ENCODE assay signal across 1 fruit fly cellular context in the genomic region with DNA sequence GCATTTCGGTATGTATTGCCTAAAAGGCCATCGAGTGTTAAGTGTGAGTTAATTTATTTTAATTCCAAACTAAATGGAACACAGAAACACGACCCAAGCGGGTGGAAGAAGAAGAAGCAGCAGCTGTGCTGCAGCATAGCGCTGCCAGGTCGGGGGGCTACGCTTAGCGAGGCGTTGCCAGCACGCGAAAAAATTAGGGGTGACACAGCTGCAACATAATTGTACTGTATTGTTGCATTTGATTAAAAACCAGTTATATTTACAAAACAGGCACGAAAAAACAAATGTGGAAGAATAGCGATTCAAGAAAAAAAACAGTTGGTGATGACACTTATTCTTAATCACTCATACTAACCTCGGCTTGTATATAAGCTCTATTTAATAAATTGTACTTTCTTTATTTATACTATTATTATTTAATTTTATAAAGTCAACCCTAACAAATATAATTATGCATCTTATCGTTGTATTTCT.
A peak's percentile ranks its signal among the peaks of the same experiment; 100 is the strongest.
TF ChIP-seq lines count a peak whose summit lies in the region.

No protein-coding gene starts in this region.

TF ChIP-seq in whole organism, embryonic, 481 proteins besides CTCF, POLR2A, EP300 and RAD21 (continued from another document):
- peak; percentile 74 for TF ChIP-seq slou (GFP tag; optimal IDR thresholded peaks at IDR 0.05; lab: Kevin White, UChicago)
- peak; percentile 70; the same call in 1 of the 2 replicates for TF ChIP-seq klu (GFP tag; IDR thresholded peaks at IDR 0.05; lab: Robert Waterston, UW)
- peak; percentile 82 for TF ChIP-seq sqz (GFP tag; optimal IDR thresholded peaks at IDR 0.05; lab: Kevin White, UChicago)
- TF ChIP-seq CG12236 (GFP tag; optimal IDR thresholded peaks at IDR 0.05; lab: Kevin White, UChicago), result peak; percentile 14
- TF ChIP-seq wek (GFP tag; optimal IDR thresholded peaks at IDR 0.05; lab: Kevin White, UChicago), result no peak
- TF ChIP-seq Antp (GFP tag; optimal IDR thresholded peaks at IDR 0.05; lab: Kevin White, UChicago), result peak; percentile 74
- TF ChIP-seq prd (optimal IDR thresholded peaks at IDR 0.05; lab: Kevin White, UChicago), result no peak
- peak; percentile 81 for TF ChIP-seq prd (GFP tag; IDR thresholded peaks at IDR 0.05; lab: Robert Waterston, UW)
- peak; percentile 70; the same call in 3 of the 4 replicates for TF ChIP-seq Dll (GFP tag; IDR thresholded peaks at IDR 0.05; lab: Robert Waterston, UW; ENCODE audit: partially characterized antibody)
- peak; percentile 83 for TF ChIP-seq gem (tag; optimal IDR thresholded peaks at IDR 0.05; lab: Kevin White, UChicago)
- TF ChIP-seq lbe (GFP tag; optimal IDR thresholded peaks at IDR 0.05; lab: Kevin White, UChicago), result peak; percentile 60
- no peak for TF ChIP-seq CG12104 (GFP tag; optimal IDR thresholded peaks at IDR 0.05; lab: Kevin White, UChicago)
- TF ChIP-seq Mes4 (GFP tag; optimal IDR thresholded peaks at IDR 0.05; lab: Kevin White, UChicago), result no peak
- peak; percentile 38 for TF ChIP-seq CG33213 (GFP tag; optimal IDR thresholded peaks at IDR 0.05; lab: Kevin White, UChicago)
- TF ChIP-seq MBD-R2 (GFP tag; IDR thresholded peaks at IDR 0.05; lab: Robert Waterston, UW), result peak; percentile 77
- TF ChIP-seq CG14050 (GFP tag; IDR thresholded peaks at IDR 0.05; lab: Robert Waterston, UW), result peak; percentile 68
- peak; percentile 49; the same call in 1 of the 3 replicates for TF ChIP-seq CG11560 (tag; IDR thresholded peaks at IDR 0.05; lab: Robert Waterston, UW)
- TF ChIP-seq lov (optimal IDR thresholded peaks at IDR 0.05; lab: Kevin White, UChicago), result no peak
- TF ChIP-seq lov (GFP tag; IDR thresholded peaks at IDR 0.05; lab: Robert Waterston, UW), result peak; percentile 74; the same call in 1 of the 3 replicates
- TF ChIP-seq CG13287 (GFP tag; IDR thresholded peaks at IDR 0.05; lab: Robert Waterston, UW; ENCODE audit: partially characterized antibody), result peak; percentile 68
- peak; percentile 76 for TF ChIP-seq Opbp (GFP tag; IDR thresholded peaks at IDR 0.05; lab: Robert Waterston, UW; ENCODE audit: partially characterized antibody)
- no peak for TF ChIP-seq CG2202 (tag; optimal IDR thresholded peaks at IDR 0.05; lab: Kevin White, UChicago)
- peak; percentile 68 for TF ChIP-seq CG32772 (GFP tag; IDR thresholded peaks at IDR 0.05; lab: Robert Waterston, UW)
- TF ChIP-seq knrl (GFP tag; IDR thresholded peaks at IDR 0.05; lab: Robert Waterston, UW; ENCODE audit: partially characterized antibody), result peak; percentile 68
- peak; percentile 66 for TF ChIP-seq shn (GFP tag; optimal IDR thresholded peaks at IDR 0.05; lab: Kevin White, UChicago)
- TF ChIP-seq CG9215 (GFP tag; IDR thresholded peaks at IDR 0.05; lab: Robert Waterston, UW), result peak; percentile 76
- no peak for TF ChIP-seq cg (GFP tag; optimal IDR thresholded peaks at IDR 0.05; lab: Kevin White, UChicago)
- peak; percentile 58 for TF ChIP-seq MESR4 (GFP tag; optimal IDR thresholded peaks at IDR 0.05; lab: Kevin White, UChicago)
- TF ChIP-seq CG1024 (GFP tag; IDR thresholded peaks at IDR 0.05; lab: Robert Waterston, UW), result peak; percentile 54
- TF ChIP-seq run (tag; optimal IDR thresholded peaks at IDR 0.05; lab: Kevin White, UChicago), result peak; percentile 17
- no peak for TF ChIP-seq tup (GFP tag; optimal IDR thresholded peaks at IDR 0.05; lab: Kevin White, UChicago)
- TF ChIP-seq Dfd (GFP tag; optimal IDR thresholded peaks at IDR 0.05; lab: Kevin White, UChicago), result no peak
- TF ChIP-seq B-H1 (GFP tag; IDR thresholded peaks at IDR 0.05; lab: Robert Waterston, UW), result peak; percentile 72
- TF ChIP-seq ase (GFP tag; IDR thresholded peaks at IDR 0.05; lab: Robert Waterston, UW), result peak; percentile 75; the same call in 2 of the 3 replicates
- TF ChIP-seq abd-A (tag; optimal IDR thresholded peaks at IDR 0.05; lab: Kevin White, UChicago), result no peak
- peak; percentile 54 for TF ChIP-seq Hsf (GFP tag; optimal IDR thresholded peaks at IDR 0.05; lab: Kevin White, UChicago)
- peak; percentile 47 for TF ChIP-seq fu2 (GFP tag; optimal IDR thresholded peaks at IDR 0.05; lab: Kevin White, UChicago)
- no peak for TF ChIP-seq D19A (tag; optimal IDR thresholded peaks at IDR 0.05; lab: Kevin White, UChicago)
- TF ChIP-seq Meics (GFP tag; optimal IDR thresholded peaks at IDR 0.05; lab: Kevin White, UChicago), result peak; percentile 79
- peak; percentile 41; the same call in 2 of the 3 replicates for TF ChIP-seq CG16813 (GFP tag; IDR thresholded peaks at IDR 0.05; lab: Robert Waterston, UW; ENCODE audit: partially characterized antibody)
- peak; percentile 78 for TF ChIP-seq nmo (GFP tag; optimal IDR thresholded peaks at IDR 0.05; lab: Kevin White, UChicago)
- peak; percentile 46 for TF ChIP-seq ab (GFP tag; optimal IDR thresholded peaks at IDR 0.05; lab: Kevin White, UChicago)
- peak; percentile 80 for TF ChIP-seq HLH3B (GFP tag; IDR thresholded peaks at IDR 0.05; lab: Robert Waterston, UW)
- peak; percentile 55 for TF ChIP-seq inv (GFP tag; IDR thresholded peaks at IDR 0.05; lab: Robert Waterston, UW; ENCODE audit: partially characterized antibody)
- peak; percentile 70 for TF ChIP-seq wdn (GFP tag; IDR thresholded peaks at IDR 0.05; lab: Robert Waterston, UW)
- TF ChIP-seq CG14667 (GFP tag; IDR thresholded peaks at IDR 0.05; lab: Robert Waterston, UW), result peak; percentile 75; the same call in 1 of the 2 replicates
- peak; percentile 82 for TF ChIP-seq B-H2 (GFP tag; optimal IDR thresholded peaks at IDR 0.05; lab: Kevin White, UChicago)
- TF ChIP-seq Oaz (GFP tag; IDR thresholded peaks at IDR 0.05; lab: Robert Waterston, UW), result peak; percentile 32; the same call in 1 of the 2 replicates
- peak; percentile 55; the same call in 1 of the 3 replicates for TF ChIP-seq CG11695 (GFP tag; IDR thresholded peaks at IDR 0.05; lab: Robert Waterston, UW)
- TF ChIP-seq CG8924 (tag; optimal IDR thresholded peaks at IDR 0.05; lab: Kevin White, UChicago), result peak; percentile 71
- peak; percentile 72 for TF ChIP-seq amos (GFP tag; IDR thresholded peaks at IDR 0.05; lab: Robert Waterston, UW; ENCODE audit: partially characterized antibody)
- peak; percentile 84; the same call in 2 of the 3 replicates for TF ChIP-seq Dbx (GFP tag; IDR thresholded peaks at IDR 0.05; lab: Robert Waterston, UW)
- TF ChIP-seq sob (GFP tag; IDR thresholded peaks at IDR 0.05; lab: Robert Waterston, UW), result peak; percentile 80
- TF ChIP-seq CG11085 (GFP tag; IDR thresholded peaks at IDR 0.05; lab: Robert Waterston, UW), result peak; percentile 70
- TF ChIP-seq bsh (GFP tag; optimal IDR thresholded peaks at IDR 0.05; lab: Kevin White, UChicago), result peak in 1 of 2 experiments; percentile 21
- peak; percentile 15 for TF ChIP-seq CG6654 (GFP tag; optimal IDR thresholded peaks at IDR 0.05; lab: Kevin White, UChicago)
- peak; percentile 77 for TF ChIP-seq grau (tag; optimal IDR thresholded peaks at IDR 0.05; lab: Kevin White, UChicago)
- TF ChIP-seq CG17186 (GFP tag; optimal IDR thresholded peaks at IDR 0.05; lab: Kevin White, UChicago), result peak; percentile 8
- TF ChIP-seq CG7928 (GFP tag; optimal IDR thresholded peaks at IDR 0.05; lab: Kevin White, UChicago), result no peak
- peak; percentile 73 for TF ChIP-seq lmd (GFP tag; IDR thresholded peaks at IDR 0.05; lab: Robert Waterston, UW)
- peak; percentile 78 for TF ChIP-seq Rx (GFP tag; IDR thresholded peaks at IDR 0.05; lab: Robert Waterston, UW)
- peak; percentile 28 for TF ChIP-seq CG8290 (GFP tag; optimal IDR thresholded peaks at IDR 0.05; lab: Kevin White, UChicago)
- peak in 1 of 2 experiments; percentile 8 for TF ChIP-seq CG8290 (tag; optimal IDR thresholded peaks at IDR 0.05; lab: Kevin White, UChicago)
- TF ChIP-seq Hr51 (GFP tag; optimal IDR thresholded peaks at IDR 0.05; lab: Kevin White, UChicago), result peak; percentile 7 to 84
- TF ChIP-seq HHEX (GFP tag; optimal IDR thresholded peaks at IDR 0.05; lab: Kevin White, UChicago), result no peak
- TF ChIP-seq maf-S (GFP tag; optimal IDR thresholded peaks at IDR 0.05; lab: Kevin White, UChicago), result peak; percentile 57
- peak; percentile 64 for TF ChIP-seq CG12155 (GFP tag; optimal IDR thresholded peaks at IDR 0.05; lab: Kevin White, UChicago)
- TF ChIP-seq CG4730 (GFP tag; IDR thresholded peaks at IDR 0.05; lab: Robert Waterston, UW), result peak; percentile 69
- TF ChIP-seq pan (optimal IDR thresholded peaks at IDR 0.05; lab: Kevin White, UChicago), result no peak
- peak in 1 of 2 experiments; percentile 82 for TF ChIP-seq pan (GFP tag; optimal IDR thresholded peaks at IDR 0.05 in 1 of 2, IDR thresholded peaks at IDR 0.05 in 1 of 2)
- TF ChIP-seq gcm2 (GFP tag; optimal IDR thresholded peaks at IDR 0.05; lab: Kevin White, UChicago), result peak; percentile 22
- TF ChIP-seq CG33557 (GFP tag; optimal IDR thresholded peaks at IDR 0.05; lab: Kevin White, UChicago), result peak; percentile 33
- TF ChIP-seq HLH4C (GFP tag; IDR thresholded peaks at IDR 0.05; lab: Robert Waterston, UW; ENCODE audit: partially characterized antibody), result peak; percentile 50; the same call in 2 of the 3 replicates
- peak; percentile 26 for TF ChIP-seq schlank (tag; optimal IDR thresholded peaks at IDR 0.05; lab: Kevin White, UChicago)
- TF ChIP-seq CG5953 (GFP tag; IDR thresholded peaks at IDR 0.05; lab: Robert Waterston, UW), result no peak
- TF ChIP-seq CG11247 (GFP tag; IDR thresholded peaks at IDR 0.05; lab: Robert Waterston, UW), result peak; percentile 71
- peak; percentile 64; the same call in 1 of the 2 replicates for TF ChIP-seq CG16779 (GFP tag; IDR thresholded peaks at IDR 0.05; lab: Robert Waterston, UW)
- peak; percentile 58; the same call in 1 of the 2 replicates for TF ChIP-seq unc-4 (GFP tag; IDR thresholded peaks at IDR 0.05; lab: Robert Waterston, UW; ENCODE audit: partially characterized antibody)
- peak; percentile 75 for TF ChIP-seq CG10209 (GFP tag; optimal IDR thresholded peaks at IDR 0.05; lab: Kevin White, UChicago)
- TF ChIP-seq Optix (GFP tag; IDR thresholded peaks at IDR 0.05; lab: Robert Waterston, UW), result peak; percentile 74
- no peak for TF ChIP-seq CG13894 (tag; optimal IDR thresholded peaks at IDR 0.05; lab: Kevin White, UChicago)
- TF ChIP-seq HLH54F (GFP tag; optimal IDR thresholded peaks at IDR 0.05; lab: Kevin White, UChicago), result peak; percentile 69
- peak; percentile 41 for TF ChIP-seq CG10979 (tag; optimal IDR thresholded peaks at IDR 0.05; lab: Kevin White, UChicago)
- peak; percentile 20 for TF ChIP-seq ac (GFP tag; optimal IDR thresholded peaks at IDR 0.05; lab: Kevin White, UChicago)
- TF ChIP-seq Camta (GFP tag; optimal IDR thresholded peaks at IDR 0.05; lab: Kevin White, UChicago), result peak; percentile 8
- TF ChIP-seq Dp (GFP tag; optimal IDR thresholded peaks at IDR 0.05; lab: Kevin White, UChicago), result no peak
- peak; percentile 51 for TF ChIP-seq CG7556 (GFP tag; optimal IDR thresholded peaks at IDR 0.05; lab: Kevin White, UChicago)
- TF ChIP-seq otp (GFP tag; IDR thresholded peaks at IDR 0.05; lab: Robert Waterston, UW), result no peak
- peak; percentile 32 for TF ChIP-seq CG10267 (tag; optimal IDR thresholded peaks at IDR 0.05; lab: Kevin White, UChicago)
- 0 out of 2 replicates have a peak, but pooled peaks have one; percentile 21 for TF ChIP-seq nerfin-2 (GFP tag; IDR thresholded peaks at IDR 0.05; lab: Robert Waterston, UW; ENCODE audit: partially characterized antibody)
- TF ChIP-seq Chrac-16 (GFP tag; optimal IDR thresholded peaks at IDR 0.05; lab: Kevin White, UChicago), result peak; percentile 67
- TF ChIP-seq dan (GFP tag; IDR thresholded peaks at IDR 0.05; lab: Robert Waterston, UW), result no peak
- TF ChIP-seq CG7987 (GFP tag; optimal IDR thresholded peaks at IDR 0.05; lab: Kevin White, UChicago), result no peak
- TF ChIP-seq Hmx (GFP tag; optimal IDR thresholded peaks at IDR 0.05; lab: Kevin White, UChicago), result no peak
- TF ChIP-seq CG15514 (GFP tag; optimal IDR thresholded peaks at IDR 0.05; lab: Kevin White, UChicago), result peak; percentile 60
- peak; percentile 61 for TF ChIP-seq CG4820 (GFP tag; optimal IDR thresholded peaks at IDR 0.05; lab: Kevin White, UChicago)
- TF ChIP-seq CG7372 (GFP tag; IDR thresholded peaks at IDR 0.05; lab: Robert Waterston, UW), result peak; percentile 47; the same call in 1 of the 2 replicates
- TF ChIP-seq BtbVII (GFP tag; optimal IDR thresholded peaks at IDR 0.05; lab: Kevin White, UChicago), result peak; percentile 41
- TF ChIP-seq ATbp (GFP tag; optimal IDR thresholded peaks at IDR 0.05; lab: Kevin White, UChicago), result no peak
- peak; percentile 12 for TF ChIP-seq CG3407 (GFP tag; optimal IDR thresholded peaks at IDR 0.05; lab: Kevin White, UChicago)
- no peak for TF ChIP-seq CG12299 (tag; optimal IDR thresholded peaks at IDR 0.05; lab: Kevin White, UChicago)
- TF ChIP-seq twi (tag; optimal IDR thresholded peaks at IDR 0.05; lab: Kevin White, UChicago), result no peak
- peak; percentile 51; the same call in 1 of the 2 replicates for TF ChIP-seq ara (GFP tag; IDR thresholded peaks at IDR 0.05; lab: Robert Waterston, UW)
- peak; percentile 79 for TF ChIP-seq CG6689 (GFP tag; IDR thresholded peaks at IDR 0.05; lab: Robert Waterston, UW)
- TF ChIP-seq CG42726 (GFP tag; IDR thresholded peaks at IDR 0.05; lab: Robert Waterston, UW; ENCODE audit: partially characterized antibody), result 0 out of 2 replicates have a peak, but pooled peaks have one; percentile 21
- TF ChIP-seq CG14965 (GFP tag; optimal IDR thresholded peaks at IDR 0.05; lab: Kevin White, UChicago; ENCODE audit: borderline replicate concordance), result peak; percentile 95
- peak; percentile 91 for TF ChIP-seq slbo (GFP tag; IDR thresholded peaks at IDR 0.05; lab: Robert Waterston, UW)
- TF ChIP-seq p53 (GFP tag; optimal IDR thresholded peaks at IDR 0.05; lab: Kevin White, UChicago), result no peak
- peak; percentile 79 for TF ChIP-seq Hmr (GFP tag; optimal IDR thresholded peaks at IDR 0.05; lab: Kevin White, UChicago)
- TF ChIP-seq kni (GFP tag; optimal IDR thresholded peaks at IDR 0.05; lab: Kevin White, UChicago), result no peak
- no peak for TF ChIP-seq CG12744 (GFP tag; optimal IDR thresholded peaks at IDR 0.05; lab: Kevin White, UChicago)
- peak; percentile 68; the same call in 2 of the 3 replicates for TF ChIP-seq Mrtf (GFP tag; IDR thresholded peaks at IDR 0.05; lab: Robert Waterston, UW)
- TF ChIP-seq rib (GFP tag; IDR thresholded peaks at IDR 0.05; lab: Robert Waterston, UW), result peak; percentile 41; the same call in 1 of the 2 replicates
- peak; percentile 60 for TF ChIP-seq CG4404 (GFP tag; IDR thresholded peaks at IDR 0.05; lab: Robert Waterston, UW)
